Worm (Caenorhabditis elegans): ENCODE results near the gene F22F4.5.

Gene F22F4.5

DNA sequence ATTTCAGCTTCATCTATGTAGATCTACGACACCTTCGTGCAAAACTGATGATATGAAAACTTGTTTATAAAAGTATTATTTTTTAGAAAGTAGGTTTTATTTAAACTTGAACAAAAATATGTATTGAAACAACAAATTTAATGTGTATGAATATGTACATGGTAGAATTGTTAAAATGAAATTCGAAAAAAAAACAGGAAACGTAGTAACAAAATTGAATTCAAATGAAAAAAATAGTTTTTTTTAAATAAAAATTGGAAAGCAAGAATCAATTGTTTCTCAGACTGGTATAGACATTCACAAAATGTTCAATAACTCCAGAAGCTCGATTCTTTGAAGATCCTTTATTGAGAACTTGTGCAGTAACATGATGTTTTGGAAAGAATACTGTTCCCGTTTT, 28.1 kb upstream of the F22F4.5 start:
- TF ChIP-seq ztf-29 (GFP tag; IDR thresholded peaks at IDR 0.05) = no peak
- no peak for TF ChIP-seq ztf-23 (GFP tag; IDR thresholded peaks at IDR 0.05)
- no peak for TF ChIP-seq T22C8.4 (GFP tag; IDR thresholded peaks at IDR 0.05)
- no peak for TF ChIP-seq cog-1 (tag; optimal IDR thresholded peaks at IDR 0.05)
- no peak for TF ChIP-seq med-1 (GFP tag; optimal IDR thresholded peaks at IDR 0.05; ENCODE audit: insufficient read depth)
- TF ChIP-seq tab-1 (GFP tag; IDR thresholded peaks at IDR 0.05) = no peak
- TF ChIP-seq flt-1 (GFP tag; IDR thresholded peaks at IDR 0.05) = no peak
- no peak for TF ChIP-seq klf-2 (GFP tag; conservative IDR thresholded peaks at IDR 0.05)
- no peak for TF ChIP-seq ref-1 (GFP tag; conservative IDR thresholded peaks at IDR 0.05)

DNA sequence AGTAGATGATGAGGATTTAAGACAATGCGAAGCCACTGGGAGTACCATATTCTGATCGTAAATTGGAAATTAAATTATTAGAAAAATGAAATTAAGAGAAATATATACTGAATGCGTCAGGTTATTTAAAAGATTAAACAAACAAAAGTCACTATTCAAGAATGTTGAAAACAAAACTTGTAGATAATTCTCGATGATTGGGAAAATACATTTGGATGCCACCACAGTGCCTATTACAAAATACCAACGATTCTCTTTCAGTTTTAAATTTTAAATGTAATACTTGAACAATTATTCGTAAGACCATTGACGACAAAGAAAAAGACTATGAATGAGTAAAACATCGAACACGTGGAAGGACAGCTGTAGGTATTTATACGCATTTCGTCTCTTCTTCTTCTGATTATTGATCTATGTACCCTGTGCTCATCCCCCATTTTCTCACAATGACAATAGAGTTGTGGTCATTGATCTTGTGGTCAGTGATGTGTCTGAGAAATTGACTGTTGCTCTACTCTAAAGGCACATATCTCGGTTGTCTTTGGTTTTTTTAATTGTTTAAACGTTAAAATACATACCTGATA, 27.3 kb upstream of the F22F4.5 start, which contains the start of gene C09B8.4:
C09B8.4 (minus strand) TSS at position 51 of the 584 bp plus-strand sequence.
- TF ChIP-seq tab-1 (GFP tag; IDR thresholded peaks at IDR 0.05) (no peak), cog-1 (tag; optimal IDR thresholded peaks at IDR 0.05) (no peak), ref-1 (GFP tag; conservative IDR thresholded peaks at IDR 0.05) (no peak), flt-1 (GFP tag; IDR thresholded peaks at IDR 0.05) (no peak), ztf-29 (GFP tag; IDR thresholded peaks at IDR 0.05) (no peak), ztf-23 (GFP tag; IDR thresholded peaks at IDR 0.05) (no peak)

DNA sequence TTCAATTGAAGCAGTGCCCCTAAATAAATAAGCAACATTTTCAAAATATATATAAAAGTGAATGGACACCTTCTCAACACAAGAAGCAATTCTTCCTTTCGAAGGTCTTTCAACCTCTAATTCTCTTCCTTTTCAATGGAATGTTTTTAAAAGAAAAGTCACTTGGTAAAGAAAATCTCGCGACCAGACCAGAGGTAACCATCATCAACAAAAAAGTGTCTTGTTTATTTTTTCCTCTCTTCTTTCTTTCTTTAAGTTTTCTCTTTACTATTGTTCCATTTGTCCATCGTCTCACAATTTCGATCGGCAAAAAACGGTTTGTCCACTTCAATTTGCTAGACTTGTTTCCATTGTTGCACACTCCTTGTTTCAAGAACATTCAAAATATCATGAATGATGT, 22.4 kb upstream of the F22F4.5 start, which contains the start of gene C09B8.8:
C09B8.8 (plus strand) TSS at position 397 of the 400 bp plus-strand sequence.
- TF ChIP-seq ref-1 (GFP tag; conservative IDR thresholded peaks at IDR 0.05) = no peak
- TF ChIP-seq cog-1 (tag; optimal IDR thresholded peaks at IDR 0.05) = no peak
- no peak for TF ChIP-seq ztf-29 (GFP tag; IDR thresholded peaks at IDR 0.05)

DNA sequence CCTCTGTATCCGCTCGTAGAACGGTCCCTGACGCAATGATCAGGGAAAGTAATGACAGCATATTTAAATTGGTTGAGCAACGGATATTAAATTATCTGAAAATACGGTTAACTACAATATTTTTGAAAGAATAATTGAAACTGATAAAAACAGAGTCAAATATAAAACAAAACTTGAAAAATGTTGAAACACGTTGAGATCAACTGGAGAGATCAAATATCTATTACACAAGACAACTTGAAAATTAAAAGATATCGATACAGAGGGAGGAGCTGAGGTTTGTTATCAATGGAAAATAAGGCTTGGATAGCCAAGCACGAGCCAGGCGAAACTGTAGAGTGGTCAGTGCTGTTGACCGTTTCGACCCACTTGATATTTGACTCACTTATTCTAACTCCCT, 17.9 kb upstream of the F22F4.5 start, which contains the start of gene C09B8.3:
C09B8.3 (minus strand) TSS at position 101 of the 400 bp plus-strand sequence.
- TF ChIP-seq ref-1 (GFP tag; conservative IDR thresholded peaks at IDR 0.05) = no peak
- TF ChIP-seq cog-1 (tag; optimal IDR thresholded peaks at IDR 0.05) = no peak
- no peak for TF ChIP-seq klf-2 (GFP tag; conservative IDR thresholded peaks at IDR 0.05)
- no peak for TF ChIP-seq ztf-29 (GFP tag; IDR thresholded peaks at IDR 0.05)
- no peak for TF ChIP-seq flt-1 (GFP tag; IDR thresholded peaks at IDR 0.05)
- no peak for TF ChIP-seq med-1 (GFP tag; optimal IDR thresholded peaks at IDR 0.05; ENCODE audit: insufficient read depth)
- TF ChIP-seq T22C8.4 (GFP tag; IDR thresholded peaks at IDR 0.05) = no peak
- TF ChIP-seq tab-1 (GFP tag; IDR thresholded peaks at IDR 0.05) = no peak

DNA sequence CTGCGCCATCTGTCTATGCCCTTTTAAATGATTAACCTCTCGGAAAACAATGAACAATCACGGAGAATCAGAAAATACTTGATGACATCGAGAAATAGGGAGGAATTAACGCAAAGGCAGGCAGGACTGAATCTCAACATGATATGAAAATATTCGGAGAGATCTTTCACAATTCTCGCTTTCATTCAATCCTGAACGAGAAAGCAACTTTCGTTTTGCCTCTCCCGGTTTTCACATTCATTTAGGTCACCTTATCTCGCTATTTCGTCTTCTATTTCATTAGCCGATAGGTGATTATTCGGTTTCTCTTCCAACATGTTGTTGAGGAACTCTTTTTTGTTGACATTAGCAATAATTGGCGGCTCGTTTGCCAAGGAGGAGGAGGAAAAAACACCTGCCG, 11.6 kb upstream of the F22F4.5 start:
- TF ChIP-seq T22C8.4 (GFP tag; IDR thresholded peaks at IDR 0.05) (no peak), flt-1 (GFP tag; IDR thresholded peaks at IDR 0.05) (no peak), tab-1 (GFP tag; IDR thresholded peaks at IDR 0.05) (no peak), ztf-23 (GFP tag; IDR thresholded peaks at IDR 0.05) (no peak), med-1 (GFP tag; optimal IDR thresholded peaks at IDR 0.05; ENCODE audit: insufficient read depth) (no peak), ref-1 (GFP tag; conservative IDR thresholded peaks at IDR 0.05) (no peak), klf-2 (GFP tag; conservative IDR thresholded peaks at IDR 0.05) (no peak), cog-1 (tag; optimal IDR thresholded peaks at IDR 0.05) (no peak), ztf-29 (GFP tag; IDR thresholded peaks at IDR 0.05) (no peak)

DNA sequence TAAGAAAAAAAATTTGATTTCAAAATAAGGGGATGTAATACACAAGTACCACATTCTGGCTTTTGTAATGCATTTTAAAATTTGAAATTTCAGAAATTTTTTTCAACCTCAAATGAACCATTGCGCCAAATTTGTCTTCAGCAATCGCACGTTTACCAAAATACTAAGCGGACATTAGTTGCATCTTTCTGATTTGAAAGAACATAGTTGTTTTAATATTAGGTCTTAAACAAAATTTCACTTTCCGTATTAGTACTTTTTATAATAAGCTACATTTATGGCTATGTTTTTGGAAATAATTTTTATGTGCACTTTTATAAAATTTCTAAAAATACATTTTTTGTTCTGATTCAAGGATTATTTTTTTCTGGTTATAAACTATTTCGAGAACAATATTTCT, 11.2 kb upstream of the F22F4.5 start, which contains the start of gene sups-1:
sups-1 (plus strand) TSS at position 301 of the 400 bp plus-strand sequence.
- no peak for TF ChIP-seq T22C8.4 (GFP tag; IDR thresholded peaks at IDR 0.05)
- TF ChIP-seq ztf-29 (GFP tag; IDR thresholded peaks at IDR 0.05) = no peak
- no peak for TF ChIP-seq klf-2 (GFP tag; conservative IDR thresholded peaks at IDR 0.05)
- TF ChIP-seq ref-1 (GFP tag; conservative IDR thresholded peaks at IDR 0.05) = no peak
- TF ChIP-seq med-1 (GFP tag; optimal IDR thresholded peaks at IDR 0.05; ENCODE audit: insufficient read depth) = no peak
- TF ChIP-seq ztf-23 (GFP tag; IDR thresholded peaks at IDR 0.05) = no peak
- TF ChIP-seq tab-1 (GFP tag; IDR thresholded peaks at IDR 0.05) = no peak
- TF ChIP-seq cog-1 (tag; optimal IDR thresholded peaks at IDR 0.05) = no peak
- TF ChIP-seq flt-1 (GFP tag; IDR thresholded peaks at IDR 0.05) = no peak

DNA sequence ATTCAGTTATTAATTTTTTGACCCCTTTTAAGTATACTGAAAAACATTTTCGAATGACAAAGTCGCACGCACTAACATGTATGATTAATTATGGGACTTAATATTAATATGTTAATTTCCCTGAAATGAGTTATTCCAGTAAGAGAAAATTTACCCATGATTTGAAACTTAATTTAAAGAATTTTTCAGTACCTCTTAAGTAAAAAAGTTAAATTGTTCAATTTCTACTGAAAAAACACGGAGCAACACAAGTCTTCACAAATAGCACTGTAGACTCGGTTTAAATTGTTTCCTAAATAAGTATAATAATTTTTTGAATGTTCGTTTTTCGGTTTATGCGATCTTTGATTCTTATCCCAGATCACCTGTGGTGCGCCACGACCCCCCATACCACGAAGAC, 9.8 kb upstream of the F22F4.5 start:
- TF ChIP-seq cog-1 (tag; optimal IDR thresholded peaks at IDR 0.05) = no peak
- no peak for TF ChIP-seq ztf-29 (GFP tag; IDR thresholded peaks at IDR 0.05)
- TF ChIP-seq klf-2 (GFP tag; conservative IDR thresholded peaks at IDR 0.05) = no peak
- TF ChIP-seq med-1 (GFP tag; optimal IDR thresholded peaks at IDR 0.05; ENCODE audit: insufficient read depth) = no peak
- TF ChIP-seq ztf-23 (GFP tag; IDR thresholded peaks at IDR 0.05) = no peak
- no peak for TF ChIP-seq T22C8.4 (GFP tag; IDR thresholded peaks at IDR 0.05)
- TF ChIP-seq flt-1 (GFP tag; IDR thresholded peaks at IDR 0.05) = no peak
- TF ChIP-seq tab-1 (GFP tag; IDR thresholded peaks at IDR 0.05) = no peak
- TF ChIP-seq ref-1 (GFP tag; conservative IDR thresholded peaks at IDR 0.05) = no peak

DNA sequence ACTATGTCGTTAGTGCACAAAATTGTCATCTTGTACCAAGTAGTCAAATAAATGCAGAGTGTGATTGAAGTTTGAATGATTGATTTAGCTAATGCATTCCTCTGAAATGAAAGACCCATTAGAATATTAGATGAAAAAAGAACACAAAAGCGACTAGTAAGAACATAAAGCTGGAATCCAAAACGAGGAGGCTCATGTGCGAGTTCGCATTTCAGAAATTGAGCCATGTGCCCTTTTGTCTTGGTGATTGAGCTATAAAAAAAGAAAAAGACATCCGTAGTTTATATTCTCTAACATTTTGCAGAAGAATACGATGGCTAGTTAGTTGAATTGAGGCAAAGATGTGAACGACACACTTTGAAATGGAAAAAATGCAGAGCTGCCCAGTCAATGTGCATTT, 8.8 kb upstream of the F22F4.5 start, which contains the start of gene F22F4.4:
F22F4.4 (minus strand) TSS at position 101 of the 400 bp plus-strand sequence.
- TF ChIP-seq med-1 (GFP tag; optimal IDR thresholded peaks at IDR 0.05; ENCODE audit: insufficient read depth) (no peak), ref-1 (GFP tag; conservative IDR thresholded peaks at IDR 0.05) (no peak), cog-1 (tag; optimal IDR thresholded peaks at IDR 0.05) (no peak), tab-1 (GFP tag; IDR thresholded peaks at IDR 0.05) (no peak), ztf-29 (GFP tag; IDR thresholded peaks at IDR 0.05) (no peak), ztf-23 (GFP tag; IDR thresholded peaks at IDR 0.05) (no peak), klf-2 (GFP tag; conservative IDR thresholded peaks at IDR 0.05) (no peak), T22C8.4 (GFP tag; IDR thresholded peaks at IDR 0.05) (no peak)

DNA sequence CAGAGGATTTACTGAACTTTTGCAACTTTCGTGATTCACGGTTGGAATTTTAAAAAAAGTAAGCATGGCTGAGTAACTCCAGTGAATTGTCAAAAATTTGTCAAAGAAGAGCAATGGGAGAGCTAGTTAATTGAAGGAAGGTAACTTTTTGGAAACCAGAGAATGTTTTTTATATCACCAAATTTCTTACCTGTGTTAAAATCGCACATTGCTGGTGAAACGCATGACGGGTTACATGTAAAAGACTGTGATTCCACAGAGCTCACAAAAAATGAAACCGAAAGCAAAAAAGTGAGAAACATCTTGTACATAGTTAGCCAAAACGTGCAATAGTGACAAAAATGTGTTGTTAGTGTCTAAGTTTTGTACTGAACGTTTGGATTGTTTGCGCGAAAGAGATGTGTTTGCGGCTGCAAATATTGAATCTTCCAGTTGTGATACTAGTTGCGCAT, 6.5 kb upstream of the F22F4.5 start, which contains the start of gene F22F4.9:
F22F4.9 (minus strand) TSS at position 402 of the 452 bp plus-strand sequence.
- no peak for TF ChIP-seq tab-1 (GFP tag; IDR thresholded peaks at IDR 0.05)
- no peak for TF ChIP-seq med-1 (GFP tag; optimal IDR thresholded peaks at IDR 0.05; ENCODE audit: insufficient read depth)
- no peak for TF ChIP-seq T22C8.4 (GFP tag; IDR thresholded peaks at IDR 0.05)
- no peak for TF ChIP-seq flt-1 (GFP tag; IDR thresholded peaks at IDR 0.05)
- no peak for TF ChIP-seq cog-1 (tag; optimal IDR thresholded peaks at IDR 0.05)
- TF ChIP-seq ref-1 (GFP tag; conservative IDR thresholded peaks at IDR 0.05) = no peak
- no peak for TF ChIP-seq ztf-29 (GFP tag; IDR thresholded peaks at IDR 0.05)
